Fruit fly (Drosophila melanogaster) whole organism, embryonic: ENCODE data around the gene CG34117.
A peak's percentile ranks its signal among the peaks of the same experiment; 100 is the strongest.

ENCODE experiments used
- CG10321 ChIP-seq: fragments of 200-800 bp; sonication (Bioruptor generic); IDR thresholded peaks from 2 replicates; pipeline ENCODE4 v1.3.6; 2022; ENCODE audit warnings: missing biosample characterization, missing genetic modification characterization
- CG11560 ChIP-seq: fragments of 200-800 bp; sonication (Bioruptor generic); IDR thresholded peaks from 3 replicates; pipeline ENCODE4 v1.3.6; 2022; ENCODE audit warnings: missing biosample characterization, missing genetic modification characterization
- CG11695 ChIP-seq: fragments of 200-800 bp; sonication (Bioruptor generic); IDR thresholded peaks from 3 replicates; pipeline ENCODE4 v1.3.6; 2022; ENCODE audit warnings: missing biosample characterization, missing genetic modification characterization
- CG11696 ChIP-seq: fragments of 200-800 bp; sonication (Bioruptor generic); IDR thresholded peaks from 2 replicates; pipeline ENCODE4 v1.3.6; 2022; ENCODE audit warnings: missing biosample characterization, missing genetic modification characterization
- CG12769 ChIP-seq: fragments of 200-800 bp; sonication (Bioruptor generic); optimal IDR thresholded peaks from 2 replicates; lab custom pipeline; 2019; ENCODE audit warnings: missing biosample characterization, mild to moderate bottlenecking, missing genetic modification characterization, moderate library complexity
- CG12942 ChIP-seq: fragments of 200-800 bp; sonication (Bioruptor generic); optimal IDR thresholded peaks from 3 replicates; lab custom pipeline; 2016; ENCODE audit warnings: missing biosample characterization, missing genetic modification characterization
- CG13287 ChIP-seq: fragments of 200-800 bp; sonication (Bioruptor generic); IDR thresholded peaks from 2 replicates; pipeline ENCODE4 v1.3.6; 2022; ENCODE audit warnings: missing biosample characterization, missing genetic modification characterization; ENCODE audit not compliant: partially characterized antibody
- CG13296 ChIP-seq: fragments of 200-800 bp; sonication (Bioruptor generic); optimal IDR thresholded peaks from 3 replicates; lab custom pipeline; 2018; ENCODE audit warnings: missing biosample characterization, mild to moderate bottlenecking, missing genetic modification characterization
- CG14965 ChIP-seq: fragments of 200-800 bp; sonication (Bioruptor generic); optimal IDR thresholded peaks from 2 replicates; lab custom pipeline; 2016; ENCODE audit warnings: missing biosample characterization, missing genetic modification characterization, borderline replicate concordance
- CG17912 ChIP-seq: fragments of 200-800 bp; sonication (Bioruptor generic); optimal IDR thresholded peaks from 2 replicates; lab custom pipeline; 2018; ENCODE audit warnings: missing biosample characterization, mild to moderate bottlenecking, missing genetic modification characterization
- CG1792 ChIP-seq: fragments of 200-800 bp; sonication (Bioruptor generic); optimal IDR thresholded peaks from 2 replicates; lab custom pipeline; 2016; ENCODE audit warnings: missing biosample characterization, missing genetic modification characterization
- CG18262 ChIP-seq: fragments of 200-800 bp; optimal IDR thresholded peaks from 3 replicates; lab custom pipeline; 2019; ENCODE audit warnings: missing biosample characterization, mild to moderate bottlenecking, missing genetic modification characterization, moderate library complexity
- CG2202 ChIP-seq: fragments of 200-800 bp; sonication (Bioruptor generic); optimal IDR thresholded peaks from 2 replicates; lab custom pipeline; 2018; ENCODE audit warnings: missing biosample characterization, mild to moderate bottlenecking, missing genetic modification characterization
- CG33213 ChIP-seq: fragments of 200-800 bp; sonication (Bioruptor generic); optimal IDR thresholded peaks from 3 replicates; lab custom pipeline; 2016; ENCODE audit warnings: missing biosample characterization, missing genetic modification characterization
- CG34224 ChIP-seq: fragments of 200-800 bp; sonication (Bioruptor generic); IDR thresholded peaks from 3 replicates; pipeline ENCODE4 v1.3.6; 2022; ENCODE audit warnings: missing biosample characterization, missing genetic modification characterization; ENCODE audit not compliant: partially characterized antibody
- CG3847 ChIP-seq: fragments of 200-800 bp; sonication (Bioruptor generic); IDR thresholded peaks from 2 replicates; pipeline ENCODE4 v1.3.6; 2022; ENCODE audit warnings: missing biosample characterization, missing genetic modification characterization
- CG42726 ChIP-seq: fragments of 200-800 bp; sonication (Bioruptor generic); IDR thresholded peaks from 2 replicates; pipeline ENCODE4 v1.3.6; 2022; ENCODE audit warnings: missing biosample characterization, missing genetic modification characterization; ENCODE audit not compliant: partially characterized antibody
- CG4282 ChIP-seq: fragments of 200-800 bp; sonication (Bioruptor generic); optimal IDR thresholded peaks from 2 replicates; lab custom pipeline; 2016; ENCODE audit warnings: missing biosample characterization, missing genetic modification characterization
- CG4730 ChIP-seq: fragments of 200-800 bp; sonication (Bioruptor generic); IDR thresholded peaks from 2 replicates; pipeline ENCODE4 v1.3.6; 2022; ENCODE audit warnings: missing biosample characterization, missing genetic modification characterization
- CG6813 ChIP-seq: fragments of 200-800 bp; sonication (Bioruptor generic); optimal IDR thresholded peaks from 2 replicates; lab custom pipeline; 2017; ENCODE audit warnings: missing biosample characterization, missing genetic modification characterization, mild to moderate bottlenecking, moderate library complexity, missing genetic modification reagents
- CG8765 ChIP-seq: fragments of 200-800 bp; sonication (Bioruptor generic); IDR thresholded peaks from 2 replicates; pipeline ENCODE4 v1.3.6; 2022; ENCODE audit warnings: missing biosample characterization, missing genetic modification characterization
- CG9727 ChIP-seq: fragments of 200-800 bp; sonication (Bioruptor generic); optimal IDR thresholded peaks from 3 replicates; lab custom pipeline; 2017; ENCODE audit warnings: missing biosample characterization, mild to moderate bottlenecking, missing genetic modification characterization
- Dip3 ChIP-seq: fragments of 200-800 bp; sonication (Bioruptor generic); optimal IDR thresholded peaks from 3 replicates; lab custom pipeline; 2016; ENCODE audit warnings: missing biosample characterization, missing genetic modification characterization
- E2f1 ChIP-seq: fragments of 200-800 bp; sonication (Bioruptor generic); IDR thresholded peaks from 2 replicates; pipeline ENCODE4 v1.3.6; 2022; ENCODE audit warnings: missing biosample characterization, missing genetic modification characterization
- HLH4C ChIP-seq: fragments of 200-800 bp; sonication (Bioruptor generic); IDR thresholded peaks from 3 replicates; pipeline ENCODE4 v1.3.6; 2022; ENCODE audit warnings: missing biosample characterization, missing genetic modification characterization; ENCODE audit not compliant: partially characterized antibody
- Hr78 ChIP-seq, 2 experiments: fragments of 200-800 bp in 1 of 2; fragments of >200 bp in 1 of 2; sonication (Bioruptor generic) in 1 of 2; optimal IDR thresholded peaks; 2 replicates each; lab custom pipeline; 2017 to 2019; ENCODE audit warnings: missing biosample characterization in 2 of 2, missing genetic modification characterization in 2 of 2, mild to moderate bottlenecking in 1 of 2, moderate library complexity in 1 of 2
- MBD-R2 ChIP-seq: fragments of 200-800 bp; sonication (Bioruptor generic); IDR thresholded peaks from 2 replicates; pipeline ENCODE4 v1.3.6; 2022; ENCODE audit warnings: missing biosample characterization, missing genetic modification characterization
- Myb ChIP-seq: fragments of 200-800 bp; sonication (Bioruptor generic); optimal IDR thresholded peaks from 2 replicates; lab custom pipeline; 2016; ENCODE audit warnings: missing biosample characterization, missing genetic modification characterization
- Nf-YA ChIP-seq: fragments of 200-800 bp; sonication (Bioruptor generic); IDR thresholded peaks from 2 replicates; pipeline ENCODE4 v1.3.6; 2022; ENCODE audit warnings: missing biosample characterization, missing genetic modification characterization
- Ravus ChIP-seq: fragments of 200-800 bp; sonication (Bioruptor generic); IDR thresholded peaks from 2 replicates; pipeline ENCODE4 v1.3.6; 2022; ENCODE audit warnings: missing biosample characterization, missing genetic modification characterization
- Sin3A ChIP-seq: fragments of >200 bp; optimal IDR thresholded peaks from 2 replicates; lab custom pipeline; 2018
- Sry-β ChIP-seq: fragments of 200-800 bp; sonication (Bioruptor generic); optimal IDR thresholded peaks from 2 replicates; lab custom pipeline; 2018; ENCODE audit warnings: missing biosample characterization, mild to moderate bottlenecking, missing genetic modification characterization, moderate library complexity
- ac ChIP-seq: fragments of 200-800 bp; sonication (Bioruptor generic); optimal IDR thresholded peaks from 3 replicates; lab custom pipeline; 2017; ENCODE audit warnings: missing biosample characterization, mild to moderate bottlenecking, missing genetic modification characterization
- ato ChIP-seq: fragments of 200-800 bp; sonication (Bioruptor generic); IDR thresholded peaks from 2 replicates; pipeline ENCODE4 v1.3.6; 2022; ENCODE audit warnings: missing biosample characterization, missing genetic modification characterization; ENCODE audit not compliant: partially characterized antibody
- bcd ChIP-seq: fragments of 200-800 bp; sonication (Bioruptor generic); optimal IDR thresholded peaks from 2 replicates; lab custom pipeline; 2017; ENCODE audit warnings: missing biosample characterization, mild to moderate bottlenecking, missing genetic modification characterization
- br ChIP-seq: fragments of >200 bp; optimal IDR thresholded peaks from 2 replicates; lab custom pipeline; 2017
- chinmo ChIP-seq: fragments of 200-800 bp; sonication (Bioruptor generic); IDR thresholded peaks from 4 replicates; pipeline ENCODE4 v1.3.6; 2022; ENCODE audit warnings: missing biosample characterization, missing genetic modification characterization; ENCODE audit not compliant: partially characterized antibody
- ems ChIP-seq: fragments of 200-800 bp; sonication (Bioruptor generic); optimal IDR thresholded peaks from 3 replicates; lab custom pipeline; 2016; ENCODE audit warnings: missing biosample characterization, missing genetic modification characterization
- fd96Cb ChIP-seq: fragments of 200-800 bp; sonication (Bioruptor generic); optimal IDR thresholded peaks from 2 replicates; lab custom pipeline; 2018; ENCODE audit warnings: missing biosample characterization, mild to moderate bottlenecking, missing genetic modification characterization, moderate library complexity
- fru ChIP-seq: fragments of >200 bp; optimal IDR thresholded peaks from 2 replicates; lab custom pipeline; 2017
- grn ChIP-seq: fragments of 200-800 bp; sonication (Bioruptor generic); optimal IDR thresholded peaks from 3 replicates; lab custom pipeline; 2017; ENCODE audit warnings: missing biosample characterization, missing genetic modification characterization
- hbn ChIP-seq: fragments of 200-800 bp; sonication (Bioruptor generic); IDR thresholded peaks from 2 replicates; pipeline ENCODE4 v1.3.6; 2022; ENCODE audit warnings: missing biosample characterization, missing genetic modification characterization; ENCODE audit not compliant: partially characterized antibody
- nerfin-1 ChIP-seq: fragments of 200-800 bp; sonication (Bioruptor generic); optimal IDR thresholded peaks from 3 replicates; lab custom pipeline; 2019; ENCODE audit warnings: missing biosample characterization, mild to moderate bottlenecking, missing genetic modification characterization, moderate library complexity
- pzg ChIP-seq: fragments of 200-800 bp; sonication (Bioruptor generic); optimal IDR thresholded peaks from 3 replicates; lab custom pipeline; 2018; ENCODE audit warnings: missing biosample characterization, mild to moderate bottlenecking, missing genetic modification characterization, moderate library complexity
- sd ChIP-seq: fragments of 200-800 bp; sonication (Bioruptor generic); optimal IDR thresholded peaks from 3 replicates; lab custom pipeline; 2018; ENCODE audit warnings: missing biosample characterization, mild to moderate bottlenecking, missing genetic modification characterization, moderate library complexity
- stc ChIP-seq: fragments of 200-800 bp; sonication (Bioruptor generic); IDR thresholded peaks from 2 replicates; pipeline ENCODE4 v1.3.6; 2022; ENCODE audit warnings: missing biosample characterization, missing genetic modification characterization
- tll ChIP-seq, 2 experiments: fragments of 200-800 bp in 1 of 2; fragments of >200 bp in 1 of 2; sonication (Bioruptor generic) in 1 of 2; optimal IDR thresholded peaks; 2 replicates each; lab custom pipeline; 2017 to 2019; ENCODE audit warnings: missing biosample characterization in 2 of 2, missing genetic modification characterization in 2 of 2, mild to moderate bottlenecking in 1 of 2, moderate library complexity in 1 of 2
- trem ChIP-seq: fragments of 200-800 bp; optimal IDR thresholded peaks from 3 replicates; lab custom pipeline; 2019; ENCODE audit warnings: missing biosample characterization, mild to moderate bottlenecking, missing genetic modification characterization, moderate library complexity
- twi ChIP-seq: fragments of 200-800 bp; optimal IDR thresholded peaks from 2 replicates; lab custom pipeline; 2019; ENCODE audit warnings: missing biosample characterization, mild to moderate bottlenecking, missing genetic modification characterization, moderate library complexity

Gene CG34117

DNA sequence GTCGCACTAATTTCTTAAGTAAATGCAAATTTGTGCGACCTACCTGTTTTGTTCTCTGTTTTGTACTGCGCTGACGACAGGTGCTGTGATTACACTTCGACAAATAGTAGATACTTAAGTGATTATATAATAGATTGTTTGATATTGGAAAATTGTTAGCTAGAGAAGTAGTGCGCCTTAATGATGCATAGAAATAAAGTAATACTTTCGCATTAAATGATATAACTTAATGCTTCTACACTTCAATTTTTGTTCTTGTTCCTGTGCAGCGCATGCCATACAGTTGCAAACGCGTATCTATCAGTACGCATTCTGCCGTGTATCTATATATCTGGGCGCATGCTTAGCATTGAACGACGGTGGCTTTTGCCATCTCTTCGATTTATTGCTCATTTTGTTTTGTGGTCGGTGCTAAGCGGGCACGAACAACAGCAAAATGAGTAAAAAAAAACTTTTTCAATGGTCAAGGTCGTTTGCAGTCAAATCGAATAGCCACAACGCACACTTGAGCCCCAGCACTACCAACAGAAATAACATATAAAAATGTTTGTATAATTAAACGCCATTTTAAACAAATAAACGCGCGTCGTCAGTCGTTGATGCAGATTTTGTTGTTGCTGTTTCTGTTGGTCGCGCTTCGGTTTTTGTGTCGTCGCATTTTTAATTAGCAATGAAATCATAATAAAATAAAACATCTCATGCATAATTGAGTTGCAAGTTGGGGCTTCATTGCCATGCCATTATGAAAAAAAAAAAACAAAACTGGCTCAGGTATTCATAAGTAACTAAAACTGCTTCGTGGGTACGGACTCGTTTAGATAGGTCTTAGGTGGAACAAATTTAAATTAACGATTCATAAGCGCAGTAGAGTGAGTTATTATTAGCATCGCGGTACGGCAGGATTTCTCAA, 30.7 kb upstream of the CG34117 start (continued):
- TF ChIP-seq CG14965 (GFP tag; lab: Kevin White, UChicago) (no peak), CG13296 (GFP tag; lab: Kevin White, UChicago) (peak; percentile 63), CG12769 (tag; lab: Kevin White, UChicago) (peak; percentile 79), CG1792 (GFP tag; lab: Kevin White, UChicago) (no peak), CG8765 (GFP tag; lab: Robert Waterston, UW) (no peak), Ravus (GFP tag; lab: Robert Waterston, UW) (no peak; the same call in 1 of the 2 replicates), CG10321 (GFP tag; lab: Robert Waterston, UW) (no peak), CG12942 (GFP tag; lab: Kevin White, UChicago) (no peak), bcd (GFP tag; lab: Kevin White, UChicago) (peak; percentile 39), CG34224 (GFP tag; lab: Robert Waterston, UW) (no peak), Sin3A (no peak), CG2202 (tag; lab: Kevin White, UChicago) (no peak), fd96Cb (tag; lab: Kevin White, UChicago) (no peak), CG42726 (GFP tag; lab: Robert Waterston, UW) (no peak), ac (GFP tag; lab: Kevin White, UChicago) (no peak), Myb (GFP tag; lab: Kevin White, UChicago) (peak; percentile 9), HLH4C (GFP tag; lab: Robert Waterston, UW) (no peak), pzg (GFP tag; lab: Kevin White, UChicago) (no peak), fru (lab: Kevin White, UChicago) (no peak), CG18262 (tag; lab: Kevin White, UChicago) (peak; percentile 15), CG9727 (GFP tag; lab: Kevin White, UChicago) (peak; percentile 38), hbn (no peak), trem (tag; lab: Kevin White, UChicago) (no peak), CG3847 (GFP tag; lab: Robert Waterston, UW) (no peak), E2f1 (GFP tag; lab: Robert Waterston, UW) (0 out of 2 replicates have a peak, but pooled peaks have one; percentile 20), CG11696 (GFP tag; lab: Robert Waterston, UW) (no peak), sd (tag; lab: Kevin White, UChicago) (peak; percentile 55), Hr78 (GFP tag; optimal IDR thresholded peaks at IDR 0.05; lab: Kevin White, UChicago) (no peak), CG11695 (GFP tag; lab: Robert Waterston, UW) (0 out of 3 replicates have a peak, but pooled peaks have one; percentile 50), CG17912 (GFP tag; lab: Kevin White, UChicago) (no peak), CG4730 (GFP tag; lab: Robert Waterston, UW) (no peak), CG4282 (GFP tag; lab: Kevin White, UChicago) (no peak), tll (GFP tag; optimal IDR thresholded peaks at IDR 0.05; lab: Kevin White, UChicago) (no peak), nerfin-1 (tag; lab: Kevin White, UChicago) (no peak), chinmo (peak; percentile 97), stc (0 out of 2 replicates have a peak, but pooled peaks have one; percentile 37), CG33213 (GFP tag; lab: Kevin White, UChicago) (no peak), ato (GFP tag; lab: Robert Waterston, UW) (no peak), Sry-β (GFP tag; lab: Kevin White, UChicago) (no peak), grn (GFP tag; lab: Kevin White, UChicago) (no peak), MBD-R2 (GFP tag; lab: Robert Waterston, UW) (peak; percentile 9; the same call in 1 of the 2 replicates), CG6813 (GFP tag; lab: Kevin White, UChicago) (no peak), CG13287 (GFP tag; lab: Robert Waterston, UW) (no peak), Nf-YA (no peak), CG11560 (tag; lab: Robert Waterston, UW) (no peak), Dip3 (GFP tag; lab: Kevin White, UChicago) (no peak), ems (GFP tag; lab: Kevin White, UChicago) (no peak), br (no peak), twi (tag; lab: Kevin White, UChicago) (no peak)
